Worm (Caenorhabditis elegans): ENCODE measurements around the gene spin-2.

DNA sequence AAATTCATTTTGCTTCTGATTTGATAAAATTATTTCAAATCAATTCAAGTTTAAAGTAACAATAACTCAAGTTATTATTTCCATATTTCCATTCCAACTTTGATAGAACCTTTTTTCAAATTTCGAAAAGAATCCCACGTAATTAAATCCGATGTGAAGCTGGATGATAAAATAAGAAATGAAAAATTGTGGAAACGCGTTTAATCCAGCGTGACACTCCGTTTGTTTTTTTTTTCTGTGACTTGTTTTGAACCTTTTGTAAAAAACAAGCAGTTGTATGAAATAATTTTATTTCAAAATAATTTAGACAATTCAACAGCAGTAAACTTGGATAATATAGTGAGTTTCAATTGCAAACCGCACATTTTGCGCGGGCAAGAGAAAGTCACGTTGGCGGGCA is 34.2 kb upstream of the spin-2 start, which contains the start of gene F49E11.7:
- TF ChIP-seq nhr-12 (tag; optimal IDR thresholded peaks at IDR 0.05), result no peak
- no peak for TF ChIP-seq tbx-2 (tag; optimal IDR thresholded peaks at IDR 0.05)

Measured in whole organism, L3 larva.